Fruit fly (Drosophila melanogaster): ENCODE measurements around the gene Srp54.

dm6 chr2L:9919949-9920348, 7.2 kb downstream of the Srp54 start, which contains the start of gene CG4594:
- TF ChIP-seq woc (GFP tag; optimal IDR thresholded peaks at IDR 0.05) (no peak), Sp1 (GFP tag; optimal IDR thresholded peaks at IDR 0.05) (no peak), lola (GFP tag; optimal IDR thresholded peaks at IDR 0.05) (no peak), dsf (GFP tag; optimal IDR thresholded peaks at IDR 0.05; ENCODE audit: borderline replicate concordance) (no peak), CG9705 (GFP tag; optimal IDR thresholded peaks at IDR 0.05) (no peak), Dfd (GFP tag; optimal IDR thresholded peaks at IDR 0.05) (no peak), brk (GFP tag; optimal IDR thresholded peaks at IDR 0.05) (no peak), ey (GFP tag; optimal IDR thresholded peaks at IDR 0.05) (no peak), h (GFP tag; optimal IDR thresholded peaks at IDR 0.05) (no peak), jim (GFP tag; optimal IDR thresholded peaks at IDR 0.05) (no peak), Hr78 (GFP tag; optimal IDR thresholded peaks at IDR 0.05) (no peak), Myc (optimal IDR thresholded peaks at IDR 0.05) (no peak)
